Worm (Caenorhabditis elegans) whole organism, midembryonic: ENCODE measurements around the gene D1014.5.

Source experiments
- klf-2 ChIP-seq: fragments of 200-800 bp; sonication (Bioruptor generic); conservative IDR thresholded peaks from 2 replicates; pipeline ENCODE4 v1.3.6; 2022; ENCODE audit warnings: missing genetic modification reagents, missing genetic modification characterization, missing compliant biosample characterization
- med-1 ChIP-seq: sonication (generic microtip); optimal IDR thresholded peaks from 2 replicates; lab custom pipeline; 2017; ENCODE audit warnings: missing genetic modification characterization, mild to moderate bottlenecking, missing compliant biosample characterization, antibody characterized with exemption, missing genetic modification reagents; ENCODE audit not compliant: insufficient read depth
- ref-1 ChIP-seq: fragments of 200-800 bp; sonication (Bioruptor generic); conservative IDR thresholded peaks from 2 replicates; pipeline ENCODE4 v1.3.6; 2022; ENCODE audit warnings: missing genetic modification reagents, missing genetic modification characterization, missing compliant biosample characterization
- ztf-23 ChIP-seq: fragments of 200-800 bp; sonication (Bioruptor generic); IDR thresholded peaks from 2 replicates; pipeline ENCODE4 v1.3.6; 2022; ENCODE audit warnings: missing genetic modification reagents, missing genetic modification characterization, missing compliant biosample characterization

- TF ChIP-seq ztf-23 (no peak), klf-2 (no peak), med-1 (GFP tag; lab: Kevin White, UChicago) (no peak), ref-1 (GFP tag; lab: Robert Waterston, UW) (no peak)
These were observed at the start of gene D1014.5 for ce11 chrV:8123384-8123783.
